Worm (Caenorhabditis elegans) whole organism, L1 larva: ENCODE measurements around the gene Y38C1AA.1.

Experiments used
- C04F5.9 ChIP-seq: sonication (generic microtip); optimal IDR thresholded peaks from 2 replicates; lab custom pipeline; 2016; ENCODE audit warnings: missing genetic modification characterization, missing compliant biosample characterization
- C16A3.4 ChIP-seq: fragments of 150-350 bp; optimal IDR thresholded peaks from 2 replicates; lab custom pipeline; 2014; ENCODE audit warnings: missing biosample characterization, missing genetic modification characterization
- F16B12.6 ChIP-seq: fragments of 150-350 bp; optimal IDR thresholded peaks from 2 replicates; lab custom pipeline; 2014; ENCODE audit warnings: missing biosample characterization, missing genetic modification characterization
- aha-1 ChIP-seq: fragments of 150-350 bp; optimal IDR thresholded peaks from 2 replicates; lab custom pipeline; 2014; ENCODE audit warnings: missing biosample characterization, missing genetic modification characterization
- alr-1 ChIP-seq: fragments of 200-800 bp; sonication (Bioruptor generic); optimal IDR thresholded peaks from 2 replicates; lab custom pipeline; 2018; ENCODE audit warnings: borderline replicate concordance, mild to moderate bottlenecking, missing genetic modification characterization, missing compliant biosample characterization
- blmp-1 ChIP-seq: fragments of 150-350 bp; optimal IDR thresholded peaks from 2 replicates; lab custom pipeline; 2014; ENCODE audit warnings: missing biosample characterization, missing genetic modification characterization
- ceh-8 ChIP-seq: fragments of 200-800 bp; sonication (Bioruptor generic); optimal IDR thresholded peaks from 2 replicates; lab custom pipeline; 2018; ENCODE audit warnings: mild to moderate bottlenecking, missing genetic modification characterization, moderate library complexity, missing compliant biosample characterization
- ceh-82 ChIP-seq, 3 experiments: fragments of 150-350 bp in 1 of 3; sonication (generic microtip) in 2 of 3; optimal IDR thresholded peaks; 2 replicates each; lab custom pipeline; 2014 to 2017; ENCODE audit warnings: missing biosample characterization in 3 of 3, missing genetic modification characterization in 3 of 3
- ceh-88 ChIP-seq: fragments of 200-800 bp; sonication (Bioruptor generic); IDR thresholded peaks from 2 replicates; pipeline ENCODE4 v1.3.6; 2022; ENCODE audit warnings: missing genetic modification characterization, missing compliant biosample characterization
- dpl-1 ChIP-seq, 3 experiments: fragments of 150-350 bp in 2 of 3; sonication (generic microtip) in 1 of 3; optimal IDR thresholded peaks; 2 replicates each; lab custom pipeline; 2014 to 2017; ENCODE audit warnings: missing biosample characterization in 3 of 3, missing genetic modification characterization in 3 of 3, missing genetic modification reagents in 3 of 3
- efl-1 ChIP-seq, 4 experiments: fragments of 150-350 bp; optimal IDR thresholded peaks in 3 of 4; peaks in 1 of 4; 1 replicate in 1 of 4; 2 replicates in 3 of 4; lab custom pipeline; 2014; ENCODE audit warnings: missing biosample characterization in 2 of 4, missing genetic modification characterization in 2 of 4, missing genetic modification reagents in 2 of 4
- efl-3 ChIP-seq: fragments of 200-800 bp; sonication (Bioruptor generic); optimal IDR thresholded peaks from 2 replicates; lab custom pipeline; 2018; ENCODE audit warnings: mild to moderate bottlenecking, missing genetic modification characterization, missing compliant biosample characterization
- egl-13 ChIP-seq: sonication (generic microtip); optimal IDR thresholded peaks from 2 replicates; lab custom pipeline; 2016; ENCODE audit warnings: missing genotype, missing genetic modification reagents, missing genetic modification characterization, missing compliant biosample characterization
- elt-3 ChIP-seq, 6 experiments: fragments of 150-350 bp in 1 of 6; sonication (generic microtip); optimal IDR thresholded peaks; 2 replicates each; lab custom pipeline; 2017 to 2018; ENCODE audit warnings: missing biosample characterization in 6 of 6, missing genetic modification characterization in 6 of 6, inconsistent platforms in 1 of 6
- ets-5 ChIP-seq: fragments of 200-800 bp; sonication (Bioruptor generic); IDR thresholded peaks from 2 replicates; pipeline ENCODE4 v1.3.6; 2022; ENCODE audit warnings: missing genetic modification characterization, missing compliant biosample characterization
- fkh-8 ChIP-seq: sonication (generic microtip); optimal IDR thresholded peaks from 2 replicates; lab custom pipeline; 2016; ENCODE audit warnings: mild to moderate bottlenecking, missing genetic modification characterization, missing compliant biosample characterization
- fos-1 ChIP-seq: fragments of 150-350 bp; optimal IDR thresholded peaks from 2 replicates; lab custom pipeline; 2014; ENCODE audit warnings: missing biosample characterization, missing genetic modification characterization
- irx-1 ChIP-seq: sonication (generic microtip); optimal IDR thresholded peaks from 2 replicates; lab custom pipeline; 2016; ENCODE audit warnings: missing genetic modification characterization, missing compliant biosample characterization
- isw-1 ChIP-seq: fragments of 200-800 bp; sonication (Bioruptor generic); IDR thresholded peaks from 2 replicates; pipeline ENCODE4 v1.3.6; 2022; ENCODE audit warnings: missing genetic modification characterization, missing compliant biosample characterization
- lin-13 ChIP-seq: fragments of 150-350 bp; optimal IDR thresholded peaks from 2 replicates; lab custom pipeline; 2014; ENCODE audit warnings: missing biosample characterization, missing genetic modification reagents, missing genetic modification characterization
- lin-14 ChIP-seq: fragments of 200-800 bp; sonication (Bioruptor generic); optimal IDR thresholded peaks from 2 replicates; lab custom pipeline; 2018; ENCODE audit warnings: mild to moderate bottlenecking, missing genetic modification characterization, moderate library complexity, missing compliant biosample characterization
- lin-35 ChIP-seq, 2 experiments: fragments of 150-350 bp; optimal IDR thresholded peaks; 2 replicates each; lab custom pipeline; 2014; ENCODE audit warnings: missing biosample characterization in 2 of 2, missing genetic modification characterization in 2 of 2, missing genetic modification reagents in 2 of 2
- lin-39 ChIP-seq: fragments of 150-350 bp; optimal IDR thresholded peaks from 2 replicates; lab custom pipeline; 2014; ENCODE audit warnings: missing biosample characterization, missing genetic modification reagents, missing genetic modification characterization
- lir-3 ChIP-seq: sonication (generic microtip); optimal IDR thresholded peaks from 2 replicates; lab custom pipeline; 2016; ENCODE audit warnings: mild to moderate bottlenecking, missing genetic modification characterization, moderate library complexity, missing compliant biosample characterization; ENCODE audit not compliant: poor library complexity
- mab-9 ChIP-seq: fragments of 200-800 bp; sonication (Bioruptor generic); IDR thresholded peaks from 2 replicates; pipeline ENCODE4 v1.3.6; 2022; ENCODE audit warnings: missing genetic modification reagents, missing genetic modification characterization, missing compliant biosample characterization
- mep-1 ChIP-seq: fragments of 150-350 bp; optimal IDR thresholded peaks from 2 replicates; lab custom pipeline; 2014; ENCODE audit warnings: missing biosample characterization, missing genetic modification characterization
- nhr-20 ChIP-seq: sonication (generic microtip); optimal IDR thresholded peaks from 2 replicates; lab custom pipeline; 2016; ENCODE audit warnings: mild to moderate bottlenecking, missing genetic modification characterization, missing compliant biosample characterization
- nhr-237 ChIP-seq: fragments of 150-350 bp; optimal IDR thresholded peaks from 2 replicates; lab custom pipeline; 2014; ENCODE audit warnings: missing biosample characterization, missing genetic modification characterization
- nhr-28 ChIP-seq: fragments of 150-350 bp; optimal IDR thresholded peaks from 2 replicates; lab custom pipeline; 2014; ENCODE audit warnings: missing biosample characterization, missing genetic modification characterization
- nhr-47 ChIP-seq: sonication (generic microtip); optimal IDR thresholded peaks from 2 replicates; lab custom pipeline; 2016; ENCODE audit warnings: mild to moderate bottlenecking, missing genetic modification characterization, moderate library complexity, missing compliant biosample characterization
- nhr-71 ChIP-seq: sonication (generic microtip); optimal IDR thresholded peaks from 2 replicates; lab custom pipeline; 2016; ENCODE audit warnings: mild to moderate bottlenecking, missing genetic modification characterization, moderate library complexity, missing compliant biosample characterization
- nhr-76 ChIP-seq: sonication (generic microtip); optimal IDR thresholded peaks from 2 replicates; lab custom pipeline; 2017; ENCODE audit warnings: missing biosample characterization, missing genetic modification characterization
- nhr-90 ChIP-seq: sonication (generic microtip); optimal IDR thresholded peaks from 2 replicates; lab custom pipeline; 2016; ENCODE audit warnings: mild to moderate bottlenecking, missing genetic modification characterization, missing compliant biosample characterization; ENCODE audit not compliant: poor library complexity
- pag-3 ChIP-seq: sonication (generic microtip); optimal IDR thresholded peaks from 2 replicates; lab custom pipeline; 2017; ENCODE audit warnings: missing genetic modification characterization, mild to moderate bottlenecking, missing compliant biosample characterization, antibody characterized with exemption, borderline replicate concordance; ENCODE audit not compliant: insufficient read depth
- pax-3 ChIP-seq: fragments of 200-800 bp; sonication (Bioruptor generic); optimal IDR thresholded peaks from 2 replicates; lab custom pipeline; 2018; ENCODE audit warnings: mild to moderate bottlenecking, missing genetic modification characterization, moderate library complexity, missing compliant biosample characterization
- pqm-1 ChIP-seq: sonication (generic microtip); optimal IDR thresholded peaks from 3 replicates; lab custom pipeline; 2017; ENCODE audit warnings: missing biosample characterization, missing genetic modification characterization
- rnt-1 ChIP-seq: sonication (generic microtip); optimal IDR thresholded peaks from 2 replicates; lab custom pipeline; 2016; ENCODE audit warnings: mild to moderate bottlenecking, missing genetic modification characterization, moderate library complexity, missing compliant biosample characterization
- skn-1 ChIP-seq: fragments of 150-350 bp; optimal IDR thresholded peaks from 2 replicates; lab custom pipeline; 2014; ENCODE audit warnings: missing biosample characterization, missing genetic modification characterization
- snu-23 ChIP-seq: sonication (generic microtip); optimal IDR thresholded peaks from 2 replicates; lab custom pipeline; 2016; ENCODE audit warnings: missing genetic modification characterization, missing compliant biosample characterization
- sox-4 ChIP-seq: sonication (generic microtip); optimal IDR thresholded peaks from 2 replicates; lab custom pipeline; 2016; ENCODE audit warnings: missing genetic modification characterization, missing compliant biosample characterization
- tbx-2 ChIP-seq: sonication (generic microtip); optimal IDR thresholded peaks from 2 replicates; lab custom pipeline; 2016; ENCODE audit warnings: missing genetic modification characterization, missing compliant biosample characterization
- unc-30 ChIP-seq: sonication (generic microtip); optimal IDR thresholded peaks from 2 replicates; lab custom pipeline; 2017; ENCODE audit warnings: missing biosample characterization, missing genetic modification characterization
- unc-62 ChIP-seq: fragments of 150-350 bp; optimal IDR thresholded peaks from 2 replicates; lab custom pipeline; 2014; ENCODE audit warnings: missing biosample characterization, missing genetic modification reagents, missing genetic modification characterization
- unc-98 ChIP-seq: fragments of 200-800 bp; sonication (Bioruptor generic); IDR thresholded peaks from 2 replicates; pipeline ENCODE4 v1.3.6; 2022; ENCODE audit warnings: missing genetic modification characterization, missing compliant biosample characterization
- vab-15 ChIP-seq: sonication (generic microtip); optimal IDR thresholded peaks from 2 replicates; lab custom pipeline; 2017; ENCODE audit warnings: missing genotype, mild to moderate bottlenecking, missing genetic modification characterization, missing compliant biosample characterization
- xbp-1 ChIP-seq: sonication (generic microtip); optimal IDR thresholded peaks from 2 replicates; lab custom pipeline; 2016; ENCODE audit warnings: missing genetic modification characterization, missing compliant biosample characterization

Y38C1AA.1 gene

ce11 chrIV:202921-203652 is 4.9 kb upstream of the Y38C1AA.1 start, which contains the start of gene gfrp-1:
TSS of gene gfrp-1 (plus strand) at chrIV:203602.
- no peak for TF ChIP-seq pax-3 (tag; lab: Kevin White, UChicago)
- no peak for TF ChIP-seq unc-98
- TF ChIP-seq fkh-8 (tag; lab: Kevin White, UChicago), result no peak
- no peak for TF ChIP-seq blmp-1
- no peak for TF ChIP-seq unc-30 (tag; lab: Kevin White, UChicago)
- no peak for TF ChIP-seq nhr-71 (tag; lab: Kevin White, UChicago)
- TF ChIP-seq, all 84 proteins: peak for 0

ce11 chrIV:204998-205397 is 3.0 kb upstream of the Y38C1AA.1 start, which contains the start of gene coa-1:
TSS of gene coa-1 (plus strand) at chrIV:205298.
- TF ChIP-seq dpl-1 (GFP tag; optimal IDR thresholded peaks at IDR 0.05; lab: Kevin White, UChicago) (no peak), ceh-82 (tag; optimal IDR thresholded peaks at IDR 0.05; lab: Kevin White, UChicago) (no peak), rnt-1 (tag; lab: Kevin White, UChicago) (no peak), aha-1 (no peak), F16B12.6 (tag; lab: Kevin White, UChicago) (no peak), ceh-88 (no peak), egl-13 (tag; lab: Kevin White, UChicago) (no peak), nhr-71 (tag; lab: Kevin White, UChicago) (no peak), irx-1 (no peak), nhr-76 (tag; lab: Kevin White, UChicago) (no peak), ets-5 (GFP tag; lab: Robert Waterston, UW) (no peak), xbp-1 (tag; lab: Kevin White, UChicago) (no peak), pqm-1 (no peak), lin-35 (GFP tag; optimal IDR thresholded peaks at IDR 0.05; lab: Kevin White, UChicago) (no peak), nhr-20 (tag; lab: Kevin White, UChicago) (no peak), nhr-47 (tag; lab: Kevin White, UChicago) (no peak), nhr-90 (tag; lab: Kevin White, UChicago) (no peak)
- TF ChIP-seq, all 84 proteins: peak for 0

ce11 chrIV:210591-210990 is 2.6 kb downstream of the Y38C1AA.1 start:
- TF ChIP-seq unc-30 (tag; lab: Kevin White, UChicago) (no peak), lin-39 (tag; lab: Kevin White, UChicago) (no peak), nhr-28 (tag; lab: Kevin White, UChicago) (no peak), lin-14 (GFP tag; lab: Kevin White, UChicago) (no peak), fos-1 (tag; lab: Kevin White, UChicago) (no peak), rnt-1 (tag; lab: Kevin White, UChicago) (no peak), ceh-8 (GFP tag; lab: Kevin White, UChicago) (no peak), alr-1 (tag; lab: Kevin White, UChicago) (no peak), unc-62 (GFP tag; lab: Kevin White, UChicago) (no peak), F16B12.6 (tag; lab: Kevin White, UChicago) (no peak), skn-1 (tag; lab: Kevin White, UChicago) (peak; percentile 61), C04F5.9 (tag; lab: Kevin White, UChicago) (no peak), isw-1 (GFP tag; lab: Robert Waterston, UW) (no peak), tbx-2 (tag; lab: Kevin White, UChicago) (peak; percentile 41), blmp-1 (peak; percentile 14), pag-3 (tag; lab: Kevin White, UChicago) (no peak), lir-3 (tag; lab: Kevin White, UChicago) (no peak), elt-3 (tag; optimal IDR thresholded peaks at IDR 0.05; lab: Kevin White, UChicago) (peak in 2 of 6 experiments; percentile 22 to 50), efl-3 (GFP tag; lab: Kevin White, UChicago) (no peak), vab-15 (no peak), efl-1 (optimal IDR thresholded peaks at IDR 0.05; lab: Kevin White, UChicago) (peak; percentile 50 to 53), efl-1 (GFP tag; optimal IDR thresholded peaks at IDR 0.05 in 1 of 2; lab: Kevin White, UChicago) (peak; percentile 32 to 94), xbp-1 (tag; lab: Kevin White, UChicago) (no peak), mab-9 (no peak), sox-4 (tag; lab: Kevin White, UChicago) (no peak), nhr-20 (tag; lab: Kevin White, UChicago) (peak; percentile 50), lin-13 (peak; percentile 11), aha-1 (no peak), mep-1 (tag; lab: Kevin White, UChicago) (peak; percentile 35), nhr-237 (tag; lab: Kevin White, UChicago) (no peak), C16A3.4 (tag; lab: Kevin White, UChicago) (no peak), snu-23 (GFP tag; lab: Kevin White, UChicago) (peak; percentile 57)
